Worm (Caenorhabditis elegans) whole organism, L2 larva: ENCODE results near the gene Y17G9B.4.
A peak's percentile ranks its signal among the peaks of the same experiment; 100 is the strongest.

Experiments used
- C34F6.9 ChIP-seq: fragments of 150-350 bp; optimal IDR thresholded peaks from 2 replicates; lab custom pipeline; 2014; ENCODE audit warnings: missing biosample characterization, missing genetic modification characterization
- F13H6.1 ChIP-seq: sonication (generic microtip); optimal IDR thresholded peaks from 2 replicates; lab custom pipeline; 2016; ENCODE audit warnings: missing genetic modification characterization, missing compliant biosample characterization
- R02D3.7 ChIP-seq: fragments of 150-350 bp; optimal IDR thresholded peaks from 2 replicates; lab custom pipeline; 2014; ENCODE audit warnings: missing biosample characterization, missing genetic modification characterization
- Y55F3AM.14 ChIP-seq: fragments of 200-800 bp; sonication (Bioruptor generic); optimal IDR thresholded peaks from 2 replicates; lab custom pipeline; 2018; ENCODE audit warnings: mild to moderate bottlenecking, missing genetic modification characterization, missing compliant biosample characterization
- ZK546.5 ChIP-seq: sonication (generic microtip); optimal IDR thresholded peaks from 2 replicates; lab custom pipeline; 2017; ENCODE audit warnings: missing biosample characterization, missing genetic modification characterization
- alr-1 ChIP-seq: fragments of 150-350 bp; optimal IDR thresholded peaks from 2 replicates; lab custom pipeline; 2014; ENCODE audit warnings: missing biosample characterization, missing genetic modification characterization
- aly-2 ChIP-seq: fragments of 150-350 bp; optimal IDR thresholded peaks from 2 replicates; lab custom pipeline; 2014; ENCODE audit warnings: missing biosample characterization, missing genetic modification characterization
- ama-1 ChIP-seq: fragments of 150-350 bp; optimal IDR thresholded peaks from 2 replicates; lab custom pipeline; 2018; ENCODE audit warnings: inconsistent platforms
- blmp-1 ChIP-seq: sonication (generic microtip); optimal IDR thresholded peaks from 2 replicates; lab custom pipeline; 2017; ENCODE audit warnings: missing genetic modification characterization, mild to moderate bottlenecking, missing compliant biosample characterization, antibody characterized with exemption, moderate library complexity; ENCODE audit not compliant: insufficient read depth
- ceh-16 ChIP-seq: fragments of 150-350 bp; optimal IDR thresholded peaks from 2 replicates; lab custom pipeline; 2014; ENCODE audit warnings: missing biosample characterization, missing genetic modification characterization
- crh-2 ChIP-seq: sonication (generic microtip); optimal IDR thresholded peaks from 2 replicates; lab custom pipeline; 2017; ENCODE audit warnings: missing biosample characterization, missing genetic modification characterization
- dmd-4 ChIP-seq: sonication (generic microtip); optimal IDR thresholded peaks from 2 replicates; lab custom pipeline; 2017; ENCODE audit warnings: missing biosample characterization, missing genetic modification characterization
- elt-1 ChIP-seq: fragments of 150-350 bp; optimal IDR thresholded peaks from 2 replicates; lab custom pipeline; 2014; ENCODE audit warnings: missing biosample characterization, missing genetic modification characterization
- fos-1 ChIP-seq: fragments of 150-350 bp; optimal IDR thresholded peaks from 2 replicates; lab custom pipeline; 2014; ENCODE audit warnings: missing biosample characterization, missing genetic modification characterization
- gmeb-1 ChIP-seq: fragments of 150-350 bp; optimal IDR thresholded peaks from 2 replicates; lab custom pipeline; 2014; ENCODE audit warnings: missing biosample characterization, missing genetic modification characterization
- lin-11 ChIP-seq: fragments of 150-350 bp; sonication (generic microtip); optimal IDR thresholded peaks from 2 replicates; lab custom pipeline; 2014; ENCODE audit warnings: missing biosample characterization, missing genetic modification characterization, inconsistent platforms, mixed read lengths
- lin-13 ChIP-seq: fragments of 150-350 bp; optimal IDR thresholded peaks from 2 replicates; lab custom pipeline; 2014; ENCODE audit warnings: missing biosample characterization, missing genetic modification reagents, missing genetic modification characterization
- lin-39 ChIP-seq: fragments of 150-350 bp; optimal IDR thresholded peaks from 2 replicates; lab custom pipeline; 2014; ENCODE audit warnings: missing biosample characterization, missing genetic modification reagents, missing genetic modification characterization
- lsy-2 ChIP-seq, 2 experiments: fragments of 150-350 bp in 1 of 2; sonication (generic microtip) in 1 of 2; optimal IDR thresholded peaks; 2 replicates each; lab custom pipeline; 2014 to 2017; ENCODE audit warnings: missing biosample characterization in 2 of 2, missing genetic modification characterization in 2 of 2
- mab-5 ChIP-seq: fragments of 150-350 bp; optimal IDR thresholded peaks from 2 replicates; lab custom pipeline; 2014; ENCODE audit warnings: missing biosample characterization, missing genetic modification characterization
- nhr-129 ChIP-seq: fragments of 150-350 bp; optimal IDR thresholded peaks from 2 replicates; lab custom pipeline; 2014; ENCODE audit warnings: missing biosample characterization, missing genetic modification characterization
- nhr-21 ChIP-seq: fragments of 150-350 bp; optimal IDR thresholded peaks from 2 replicates; lab custom pipeline; 2014; ENCODE audit warnings: missing biosample characterization, missing genetic modification characterization
- nhr-23 ChIP-seq: fragments of 150-350 bp; optimal IDR thresholded peaks from 2 replicates; lab custom pipeline; 2014; ENCODE audit warnings: missing biosample characterization, missing genetic modification reagents, missing genetic modification characterization
- nhr-237 ChIP-seq: fragments of 150-350 bp; optimal IDR thresholded peaks from 2 replicates; lab custom pipeline; 2014; ENCODE audit warnings: missing biosample characterization, missing genetic modification characterization
- nhr-25 ChIP-seq: fragments of 150-350 bp; sonication (generic microtip); optimal IDR thresholded peaks from 3 replicates; lab custom pipeline; 2014; ENCODE audit warnings: missing biosample characterization, missing genetic modification characterization
- nhr-6 ChIP-seq: fragments of 150-350 bp; optimal IDR thresholded peaks from 2 replicates; lab custom pipeline; 2014; ENCODE audit warnings: missing biosample characterization, missing genetic modification characterization
- peb-1 ChIP-seq: fragments of 150-350 bp; optimal IDR thresholded peaks from 2 replicates; lab custom pipeline; 2014; ENCODE audit warnings: missing biosample characterization, missing genetic modification characterization
- sem-4 ChIP-seq: fragments of 150-350 bp; optimal IDR thresholded peaks from 2 replicates; lab custom pipeline; 2014; ENCODE audit warnings: missing biosample characterization, missing genetic modification reagents, missing genetic modification characterization
- skn-1 ChIP-seq: sonication (generic microtip); optimal IDR thresholded peaks from 2 replicates; lab custom pipeline; 2017; ENCODE audit warnings: missing biosample characterization, missing genetic modification characterization
- sma-3 ChIP-seq: sonication (generic microtip); optimal IDR thresholded peaks from 2 replicates; lab custom pipeline; 2016; ENCODE audit warnings: missing genetic modification reagents, missing genetic modification characterization, missing compliant biosample characterization
- sma-9 ChIP-seq, 2 experiments: fragments of 150-350 bp in 1 of 2; sonication (generic microtip) in 1 of 2; optimal IDR thresholded peaks; 2 replicates each; lab custom pipeline; 2014 to 2016; ENCODE audit warnings: missing genetic modification characterization in 2 of 2, mild to moderate bottlenecking in 1 of 2, missing biosample characterization in 1 of 2, missing compliant biosample characterization in 1 of 2, missing genetic modification reagents in 1 of 2, moderate library complexity in 1 of 2
- unc-55 ChIP-seq: fragments of 150-350 bp; sonication (generic microtip); optimal IDR thresholded peaks from 3 replicates; lab custom pipeline; 2014; ENCODE audit warnings: missing biosample characterization, missing genetic modification reagents, missing genetic modification characterization
- unc-62 ChIP-seq: fragments of 150-350 bp; optimal IDR thresholded peaks from 2 replicates; lab custom pipeline; 2014; ENCODE audit warnings: missing biosample characterization, missing genetic modification reagents, missing genetic modification characterization
- zag-1 ChIP-seq: fragments of 150-350 bp; optimal IDR thresholded peaks from 2 replicates; lab custom pipeline; 2014; ENCODE audit warnings: missing biosample characterization, missing genetic modification characterization
- ztf-11 ChIP-seq: sonication (generic microtip); optimal IDR thresholded peaks from 2 replicates; lab custom pipeline; 2017; ENCODE audit warnings: missing biosample characterization, missing genetic modification characterization
- ztf-4 ChIP-seq: fragments of 150-350 bp; optimal IDR thresholded peaks from 2 replicates; lab custom pipeline; 2014; ENCODE audit warnings: missing biosample characterization, missing genetic modification characterization

Gene Y17G9B.4

DNA sequence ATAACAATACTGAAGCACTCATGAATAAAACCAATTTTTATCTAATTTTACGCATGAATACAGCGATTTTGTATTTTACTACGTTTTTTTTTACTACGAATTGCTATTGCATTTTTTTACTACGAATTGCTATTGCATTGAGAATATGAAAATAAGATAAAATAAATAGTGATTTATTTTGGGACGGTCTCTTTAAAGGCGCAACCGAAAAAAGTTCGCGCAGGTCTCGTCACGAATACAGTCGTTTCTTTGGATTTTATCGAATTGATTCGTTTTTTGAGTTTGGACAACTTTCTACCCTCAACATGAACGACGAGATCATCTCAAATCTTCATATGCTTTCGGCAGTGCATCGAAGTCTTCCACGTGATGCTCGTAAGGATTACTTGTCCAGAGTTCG, at the start of gene Y17G9B.4:
Y17G9B.4 (plus strand) TSS at position 306 of the 400 bp plus-strand sequence.
- TF ChIP-seq R02D3.7 (tag; lab: Kevin White, UChicago) (no peak), fos-1 (tag; lab: Kevin White, UChicago) (no peak), Y55F3AM.14 (GFP tag; lab: Kevin White, UChicago) (no peak), nhr-237 (tag; lab: Kevin White, UChicago) (no peak), ztf-11 (tag; lab: Kevin White, UChicago) (no peak), nhr-23 (no peak), blmp-1 (tag; lab: Kevin White, UChicago) (no peak), unc-62 (GFP tag; lab: Kevin White, UChicago) (no peak), ama-1 (lab: Kevin White, UChicago) (no peak), nhr-6 (tag; lab: Kevin White, UChicago) (no peak), unc-55 (no peak), dmd-4 (tag; lab: Kevin White, UChicago) (no peak), sem-4 (no peak), ZK546.5 (tag; lab: Kevin White, UChicago) (no peak), lin-13 (GFP tag; lab: Kevin White, UChicago) (no peak), zag-1 (tag; lab: Kevin White, UChicago) (no peak), lin-11 (tag; lab: Kevin White, UChicago) (no peak)

- no peak for TF ChIP-seq lin-39
- TF ChIP-seq aly-2 (tag; lab: Kevin White, UChicago) = no peak
Observed at ce11 chrIV:4703911-4704310, 48.0 kb upstream of the Y17G9B.4 start, which contains the start of gene ogdh-1. ogdh-1 (minus strand) TSS chrIV:4704011.

- no peak for TF ChIP-seq mab-5 (tag; lab: Kevin White, UChicago)
- TF ChIP-seq lsy-2 (tag; optimal IDR thresholded peaks at IDR 0.05; lab: Kevin White, UChicago) = peak; percentile 40 to 68
- TF ChIP-seq sma-9 (GFP tag; optimal IDR thresholded peaks at IDR 0.05; lab: Kevin White, UChicago) = peak; percentile 68
- TF ChIP-seq sma-9 (tag; optimal IDR thresholded peaks at IDR 0.05; lab: Kevin White, UChicago) = no peak
- peak; percentile 76 for TF ChIP-seq nhr-129 (tag; lab: Kevin White, UChicago)
- TF ChIP-seq unc-55 = peak; percentile 60
- peak; percentile 60 for TF ChIP-seq C34F6.9 (tag; lab: Kevin White, UChicago)
- peak; percentile 15 for TF ChIP-seq ztf-4 (tag; lab: Kevin White, UChicago)
- TF ChIP-seq fos-1 (tag; lab: Kevin White, UChicago) = peak; percentile 91
- peak; percentile 40 for TF ChIP-seq zag-1 (tag; lab: Kevin White, UChicago)
- peak; percentile 24 for TF ChIP-seq nhr-25
- peak; percentile 8 for TF ChIP-seq lin-11 (tag; lab: Kevin White, UChicago)
- TF ChIP-seq peb-1 = no peak
- TF ChIP-seq Y55F3AM.14 (GFP tag; lab: Kevin White, UChicago) = peak; percentile 10
- TF ChIP-seq crh-2 (tag; lab: Kevin White, UChicago) = peak; percentile 37
- no peak for TF ChIP-seq gmeb-1
- TF ChIP-seq lin-13 (GFP tag; lab: Kevin White, UChicago) = peak; percentile 39
- TF ChIP-seq F13H6.1 (tag; lab: Kevin White, UChicago) = peak; percentile 75
- peak; percentile 0 for TF ChIP-seq nhr-21 (tag; lab: Kevin White, UChicago)
- TF ChIP-seq sma-3 = peak; percentile 74
- no peak for TF ChIP-seq blmp-1 (tag; lab: Kevin White, UChicago)
Observed at ce11 chrIV:4705182-4705581, 46.7 kb upstream of the Y17G9B.4 start.

DNA sequence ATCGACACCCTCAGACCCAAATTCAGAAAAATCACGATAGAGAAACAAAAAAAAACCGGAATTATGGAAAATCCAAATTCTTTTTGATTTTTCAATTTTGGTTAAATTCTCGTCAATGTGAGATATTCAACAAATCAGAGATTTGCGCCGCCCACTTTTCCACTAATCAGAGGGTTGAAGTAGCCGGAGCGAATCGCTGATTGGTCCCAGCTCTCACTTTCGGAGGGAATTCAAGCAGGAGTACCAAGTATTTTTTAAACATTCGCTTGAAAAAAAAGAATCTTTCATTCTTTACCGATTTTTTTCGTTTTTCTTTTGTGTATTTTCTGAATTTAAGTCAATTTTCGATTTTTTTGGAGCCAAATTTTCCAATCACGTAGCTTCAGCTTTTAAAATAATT, 46.0 kb upstream of the Y17G9B.4 start:
- no peak for TF ChIP-seq nhr-129 (tag; lab: Kevin White, UChicago)
- no peak for TF ChIP-seq F13H6.1 (tag; lab: Kevin White, UChicago)
- no peak for TF ChIP-seq ZK546.5 (tag; lab: Kevin White, UChicago)
- no peak for TF ChIP-seq alr-1 (tag; lab: Kevin White, UChicago)
- no peak for TF ChIP-seq sma-9 (GFP tag; optimal IDR thresholded peaks at IDR 0.05; lab: Kevin White, UChicago)
- no peak for TF ChIP-seq sma-9 (tag; optimal IDR thresholded peaks at IDR 0.05; lab: Kevin White, UChicago)
- no peak for TF ChIP-seq nhr-23
- TF ChIP-seq R02D3.7 (tag; lab: Kevin White, UChicago) = no peak
- TF ChIP-seq ama-1 (lab: Kevin White, UChicago) = no peak
- TF ChIP-seq elt-1 (tag; lab: Kevin White, UChicago) = no peak
- TF ChIP-seq skn-1 = no peak
- TF ChIP-seq ceh-16 (tag; lab: Kevin White, UChicago) = no peak
- no peak for TF ChIP-seq gmeb-1
- no peak for TF ChIP-seq sem-4
- TF ChIP-seq aly-2 (tag; lab: Kevin White, UChicago) = no peak
